Fruit fly (Drosophila melanogaster): ENCODE results near the gene Tsp26A.

- TF ChIP-seq h (optimal IDR thresholded peaks at IDR 0.05) (no peak), Sin3A (optimal IDR thresholded peaks at IDR 0.05) (no peak), psq (optimal IDR thresholded peaks at IDR 0.05) (no peak)
Observed at dm6 chr2L:5999247-5999646, 781 bp upstream of the Tsp26A start, which contains the start of gene Kdm5.

Data from Kc167 (cell line).